Worm (Caenorhabditis elegans) whole organism, L2 larva: Measurements from ENCODE around the gene F44E7.7.

Experiments
- F13H6.1 ChIP-seq: sonication (generic microtip); optimal IDR thresholded peaks from 2 replicates; lab custom pipeline; 2016; ENCODE audit warnings: missing genetic modification characterization, missing compliant biosample characterization
- R02D3.7 ChIP-seq: fragments of 150-350 bp; optimal IDR thresholded peaks from 2 replicates; lab custom pipeline; 2014; ENCODE audit warnings: missing biosample characterization, missing genetic modification characterization
- Y55F3AM.14 ChIP-seq: fragments of 200-800 bp; sonication (Bioruptor generic); optimal IDR thresholded peaks from 2 replicates; lab custom pipeline; 2018; ENCODE audit warnings: mild to moderate bottlenecking, missing genetic modification characterization, missing compliant biosample characterization
- alr-1 ChIP-seq: fragments of 150-350 bp; optimal IDR thresholded peaks from 2 replicates; lab custom pipeline; 2014; ENCODE audit warnings: missing biosample characterization, missing genetic modification characterization
- blmp-1 ChIP-seq: sonication (generic microtip); optimal IDR thresholded peaks from 2 replicates; lab custom pipeline; 2017; ENCODE audit warnings: missing genetic modification characterization, mild to moderate bottlenecking, missing compliant biosample characterization, antibody characterized with exemption, moderate library complexity; ENCODE audit not compliant: insufficient read depth
- ceh-82 ChIP-seq: fragments of 150-350 bp; optimal IDR thresholded peaks from 2 replicates; lab custom pipeline; 2014; ENCODE audit warnings: missing biosample characterization, missing genetic modification characterization
- crh-2 ChIP-seq: sonication (generic microtip); optimal IDR thresholded peaks from 2 replicates; lab custom pipeline; 2017; ENCODE audit warnings: missing biosample characterization, missing genetic modification characterization
- dmd-4 ChIP-seq: sonication (generic microtip); optimal IDR thresholded peaks from 2 replicates; lab custom pipeline; 2017; ENCODE audit warnings: missing biosample characterization, missing genetic modification characterization
- egl-27 ChIP-seq: sonication (generic microtip); optimal IDR thresholded peaks from 3 replicates; lab custom pipeline; 2017; ENCODE audit warnings: missing biosample characterization, missing genetic modification reagents, missing genetic modification characterization
- elt-1 ChIP-seq: fragments of 150-350 bp; optimal IDR thresholded peaks from 2 replicates; lab custom pipeline; 2014; ENCODE audit warnings: missing biosample characterization, missing genetic modification characterization
- fos-1 ChIP-seq: fragments of 150-350 bp; optimal IDR thresholded peaks from 2 replicates; lab custom pipeline; 2014; ENCODE audit warnings: missing biosample characterization, missing genetic modification characterization
- lin-11 ChIP-seq: fragments of 150-350 bp; sonication (generic microtip); optimal IDR thresholded peaks from 2 replicates; lab custom pipeline; 2014; ENCODE audit warnings: missing biosample characterization, missing genetic modification characterization, inconsistent platforms, mixed read lengths
- lsy-2 ChIP-seq, 2 experiments: fragments of 150-350 bp in 1 of 2; sonication (generic microtip) in 1 of 2; optimal IDR thresholded peaks; 2 replicates each; lab custom pipeline; 2014 to 2017; ENCODE audit warnings: missing biosample characterization in 2 of 2, missing genetic modification characterization in 2 of 2
- mab-5 ChIP-seq: fragments of 150-350 bp; optimal IDR thresholded peaks from 2 replicates; lab custom pipeline; 2014; ENCODE audit warnings: missing biosample characterization, missing genetic modification characterization
- mbf-1 ChIP-seq: sonication (generic microtip); optimal IDR thresholded peaks from 2 replicates; lab custom pipeline; 2017; ENCODE audit warnings: missing biosample characterization, missing genetic modification characterization
- nhr-11 ChIP-seq: fragments of 150-350 bp; optimal IDR thresholded peaks from 2 replicates; lab custom pipeline; 2014; ENCODE audit warnings: missing biosample characterization, missing genetic modification characterization
- nhr-12 ChIP-seq: fragments of 150-350 bp; optimal IDR thresholded peaks from 2 replicates; lab custom pipeline; 2014; ENCODE audit warnings: missing biosample characterization, missing genetic modification characterization
- nhr-129 ChIP-seq: fragments of 150-350 bp; optimal IDR thresholded peaks from 2 replicates; lab custom pipeline; 2014; ENCODE audit warnings: missing biosample characterization, missing genetic modification characterization
- nhr-21 ChIP-seq: fragments of 150-350 bp; optimal IDR thresholded peaks from 2 replicates; lab custom pipeline; 2014; ENCODE audit warnings: missing biosample characterization, missing genetic modification characterization
- nhr-23 ChIP-seq: fragments of 150-350 bp; optimal IDR thresholded peaks from 2 replicates; lab custom pipeline; 2014; ENCODE audit warnings: missing biosample characterization, missing genetic modification reagents, missing genetic modification characterization
- nhr-237 ChIP-seq: fragments of 150-350 bp; optimal IDR thresholded peaks from 2 replicates; lab custom pipeline; 2014; ENCODE audit warnings: missing biosample characterization, missing genetic modification characterization
- nhr-25 ChIP-seq: fragments of 150-350 bp; sonication (generic microtip); optimal IDR thresholded peaks from 3 replicates; lab custom pipeline; 2014; ENCODE audit warnings: missing biosample characterization, missing genetic modification characterization
- nhr-6 ChIP-seq: fragments of 150-350 bp; optimal IDR thresholded peaks from 2 replicates; lab custom pipeline; 2014; ENCODE audit warnings: missing biosample characterization, missing genetic modification characterization
- sem-4 ChIP-seq: fragments of 150-350 bp; optimal IDR thresholded peaks from 2 replicates; lab custom pipeline; 2014; ENCODE audit warnings: missing biosample characterization, missing genetic modification reagents, missing genetic modification characterization
- skn-1 ChIP-seq: sonication (generic microtip); optimal IDR thresholded peaks from 2 replicates; lab custom pipeline; 2017; ENCODE audit warnings: missing biosample characterization, missing genetic modification characterization
- sma-9 ChIP-seq, 2 experiments: fragments of 150-350 bp in 1 of 2; sonication (generic microtip) in 1 of 2; optimal IDR thresholded peaks; 2 replicates each; lab custom pipeline; 2014 to 2016; ENCODE audit warnings: missing genetic modification characterization in 2 of 2, mild to moderate bottlenecking in 1 of 2, missing biosample characterization in 1 of 2, missing compliant biosample characterization in 1 of 2, missing genetic modification reagents in 1 of 2, moderate library complexity in 1 of 2
- unc-39 ChIP-seq: fragments of 150-350 bp; optimal IDR thresholded peaks from 2 replicates; lab custom pipeline; 2014; ENCODE audit warnings: missing biosample characterization, missing genetic modification characterization
- unc-55 ChIP-seq: fragments of 150-350 bp; sonication (generic microtip); optimal IDR thresholded peaks from 3 replicates; lab custom pipeline; 2014; ENCODE audit warnings: missing biosample characterization, missing genetic modification reagents, missing genetic modification characterization
- unc-62 ChIP-seq: fragments of 150-350 bp; optimal IDR thresholded peaks from 2 replicates; lab custom pipeline; 2014; ENCODE audit warnings: missing biosample characterization, missing genetic modification reagents, missing genetic modification characterization
- zag-1 ChIP-seq: fragments of 150-350 bp; optimal IDR thresholded peaks from 2 replicates; lab custom pipeline; 2014; ENCODE audit warnings: missing biosample characterization, missing genetic modification characterization
- ztf-11 ChIP-seq: sonication (generic microtip); optimal IDR thresholded peaks from 2 replicates; lab custom pipeline; 2017; ENCODE audit warnings: missing biosample characterization, missing genetic modification characterization

The F44E7.7 gene

DNA sequence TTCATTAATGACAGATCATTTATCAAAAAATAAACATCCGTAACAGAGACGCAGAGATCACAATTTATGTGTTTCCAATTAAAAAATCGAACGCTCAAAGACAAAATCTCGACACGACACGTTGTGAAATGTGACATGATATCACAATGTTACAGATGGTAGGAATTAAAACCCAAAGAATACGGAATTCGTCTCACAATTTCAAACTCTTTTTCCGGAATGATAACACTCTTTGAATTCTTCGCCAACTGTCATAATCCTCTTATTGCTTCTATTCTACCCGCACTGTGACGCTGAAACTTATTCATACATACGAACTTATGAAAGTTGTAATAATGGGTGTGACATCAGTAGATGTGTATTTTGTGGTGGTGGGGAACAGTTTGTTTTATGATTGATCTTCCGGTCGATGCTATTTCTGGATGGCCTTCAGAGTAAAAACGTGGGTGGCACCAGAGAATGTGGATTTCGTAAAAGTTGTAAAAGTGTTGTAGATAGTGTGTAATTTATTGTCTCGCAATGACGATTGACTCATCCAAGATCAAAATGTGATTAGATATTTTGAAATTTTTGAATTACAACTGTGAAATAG lies 31.3 kb upstream of the F44E7.7 start:
- TF ChIP-seq sma-9 (GFP tag; optimal IDR thresholded peaks at IDR 0.05; lab: Kevin White, UChicago) (peak; percentile 57), sma-9 (tag; optimal IDR thresholded peaks at IDR 0.05; lab: Kevin White, UChicago) (no peak), blmp-1 (tag; lab: Kevin White, UChicago) (no peak), lsy-2 (tag; optimal IDR thresholded peaks at IDR 0.05; lab: Kevin White, UChicago) (no peak), alr-1 (tag; lab: Kevin White, UChicago) (no peak), fos-1 (tag; lab: Kevin White, UChicago) (peak; percentile 63), elt-1 (no peak), crh-2 (tag; lab: Kevin White, UChicago) (peak; percentile 5)

DNA sequence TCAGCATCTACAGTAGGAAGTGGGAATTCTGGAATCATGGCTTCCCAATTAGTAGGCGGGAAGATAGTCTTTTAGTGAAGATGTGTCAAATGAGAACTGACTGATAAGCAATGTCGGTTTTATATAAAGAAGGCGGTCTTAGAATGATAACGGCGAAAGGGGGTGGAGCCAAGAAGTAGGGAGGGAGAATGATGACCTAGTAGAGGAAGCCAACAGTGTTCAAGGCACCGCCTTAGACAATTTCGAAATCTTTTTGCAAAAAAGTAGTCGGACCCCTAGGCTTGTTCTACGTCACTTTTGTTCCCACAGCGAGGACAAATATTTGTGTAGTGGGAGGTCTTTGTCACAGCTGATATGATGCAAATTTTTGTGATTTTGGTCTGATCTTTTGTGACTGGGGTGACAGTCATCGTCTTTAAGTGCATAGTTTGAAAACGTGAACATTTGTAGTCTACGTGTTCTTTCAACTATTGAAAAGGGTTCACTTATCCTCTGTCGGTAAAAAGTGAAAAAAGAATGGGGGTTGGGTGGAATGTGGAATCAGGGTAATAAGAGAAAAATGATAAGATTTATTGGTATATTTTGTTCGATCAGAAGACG lies 27.9 kb upstream of the F44E7.7 start, which contains the start of gene ZC250.4:
Gene ZC250.4, minus strand, starts transcription at position 78 of the 600 bp plus-strand sequence.
- TF ChIP-seq F13H6.1 (tag; lab: Kevin White, UChicago) (peak; percentile 41), nhr-129 (tag; lab: Kevin White, UChicago) (no peak), sma-9 (GFP tag; optimal IDR thresholded peaks at IDR 0.05; lab: Kevin White, UChicago) (peak; percentile 2), sma-9 (tag; optimal IDR thresholded peaks at IDR 0.05; lab: Kevin White, UChicago) (no peak), nhr-25 (peak; percentile 67)
- TF ChIP-seq, all 48 proteins: peak for 3

DNA sequence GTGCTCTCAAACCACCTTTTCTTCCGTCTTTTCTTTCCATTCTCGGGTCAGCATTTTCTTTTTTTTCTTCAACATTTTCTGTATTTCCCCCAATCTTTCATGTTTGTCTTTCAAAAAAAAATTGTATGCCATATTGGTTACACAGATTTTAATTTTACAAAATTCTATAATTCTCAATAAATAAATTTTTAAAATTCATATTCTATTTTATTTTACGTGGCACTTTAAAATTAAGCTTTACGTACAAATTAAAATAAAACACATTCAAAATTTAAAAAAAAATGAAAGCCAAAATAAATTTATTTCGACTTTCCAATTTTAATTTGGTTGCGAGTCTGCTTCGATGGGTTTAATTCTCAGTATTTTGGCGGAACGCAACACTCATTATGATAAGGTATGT lies 20.2 kb upstream of the F44E7.7 start, which contains the start of gene ZC250.5:
Gene ZC250.5, plus strand, starts transcription at position 301 of the 400 bp plus-strand sequence.
- no peak for TF ChIP-seq Y55F3AM.14
- TF ChIP-seq zag-1 = no peak
- TF ChIP-seq sem-4 (tag; lab: Kevin White, UChicago) = no peak
- TF ChIP-seq lin-11 = no peak

DNA sequence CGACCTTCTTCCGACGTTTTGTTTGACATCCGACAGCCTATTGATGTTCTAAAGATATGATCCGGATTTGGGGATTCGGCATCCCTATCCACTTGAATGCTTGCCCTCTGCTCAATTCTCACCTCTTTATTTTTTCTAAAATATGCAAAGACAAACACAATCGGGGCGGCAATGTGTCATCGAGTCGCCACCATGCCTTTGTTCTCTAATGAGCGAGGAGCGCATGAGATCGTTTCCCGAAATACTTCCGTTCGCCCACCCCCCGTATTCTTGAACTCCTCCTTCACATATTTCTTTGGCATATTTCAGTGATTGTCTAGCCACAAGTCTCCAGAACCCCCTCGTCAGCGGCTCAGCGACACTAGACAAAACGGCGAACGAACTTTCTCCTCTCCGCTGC lies 14.1 kb upstream of the F44E7.7 start, which contains the start of gene cyn-17:
Gene cyn-17, plus strand, starts transcription at position 301 of the 400 bp plus-strand sequence.
- TF ChIP-seq nhr-21 = no peak
- TF ChIP-seq ceh-82 (tag; lab: Kevin White, UChicago) = no peak
- TF ChIP-seq, all 48 proteins: peak for 0

DNA sequence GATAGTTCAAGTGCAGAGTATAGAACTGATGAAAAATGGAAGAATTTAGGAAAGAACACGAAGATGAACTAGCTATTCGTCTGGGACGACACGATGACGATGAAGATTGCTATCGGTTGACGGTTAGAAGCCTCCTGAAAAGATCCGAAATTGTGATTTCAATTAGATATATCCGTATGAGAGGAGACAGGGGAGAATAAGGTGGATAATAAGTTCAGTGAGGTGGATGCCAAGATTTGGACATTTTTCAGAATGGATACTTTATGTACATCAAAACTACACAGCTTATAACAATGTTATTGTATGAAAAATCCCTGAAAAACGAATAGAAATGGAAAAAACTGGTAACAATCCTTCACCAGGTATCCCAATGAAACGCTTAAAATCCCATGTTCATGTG lies 12.9 kb upstream of the F44E7.7 start, which contains the start of gene nstp-3:
Gene nstp-3, minus strand, starts transcription at position 101 of the 400 bp plus-strand sequence.
- TF ChIP-seq dmd-4 (tag; lab: Kevin White, UChicago) (no peak), nhr-237 (tag; lab: Kevin White, UChicago) (no peak), nhr-23 (tag; lab: Kevin White, UChicago) (no peak), nhr-6 (tag; lab: Kevin White, UChicago) (no peak), egl-27 (tag; lab: Kevin White, UChicago) (no peak), F13H6.1 (tag; lab: Kevin White, UChicago) (no peak), blmp-1 (tag; lab: Kevin White, UChicago) (no peak), alr-1 (tag; lab: Kevin White, UChicago) (no peak), nhr-21 (no peak), unc-55 (GFP tag; lab: Kevin White, UChicago) (no peak), unc-39 (tag; lab: Kevin White, UChicago) (no peak), nhr-12 (tag; lab: Kevin White, UChicago) (no peak), mbf-1 (no peak), skn-1 (tag; lab: Kevin White, UChicago) (no peak), R02D3.7 (tag; lab: Kevin White, UChicago) (no peak), ztf-11 (no peak)

DNA sequence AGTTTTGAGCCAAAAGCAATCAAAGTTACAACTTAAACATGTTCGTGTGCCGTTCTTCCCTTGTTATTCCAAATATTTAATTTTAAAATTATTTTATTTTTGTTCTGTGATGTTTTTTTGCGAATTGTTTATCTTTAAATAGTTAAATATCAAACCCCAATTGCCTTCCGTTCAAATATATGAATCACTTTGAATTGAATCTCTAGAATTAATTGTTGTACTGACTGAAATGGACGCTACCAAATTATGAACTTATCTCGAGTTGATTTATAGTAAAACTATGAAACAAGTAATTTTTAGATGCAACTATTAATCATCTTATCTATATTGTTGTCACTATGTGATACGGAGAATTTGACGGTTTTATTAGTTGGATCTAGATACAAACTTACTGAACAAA lies 6.8 kb upstream of the F44E7.7 start, which contains the start of gene ZC250.2:
Gene ZC250.2, plus strand, starts transcription at position 301 of the 400 bp plus-strand sequence.
- no peak for TF ChIP-seq unc-62
- TF ChIP-seq fos-1 (tag; lab: Kevin White, UChicago) = no peak
- no peak for TF ChIP-seq skn-1 (tag; lab: Kevin White, UChicago)
- no peak for TF ChIP-seq F13H6.1 (tag; lab: Kevin White, UChicago)
- no peak for TF ChIP-seq crh-2 (tag; lab: Kevin White, UChicago)
- no peak for TF ChIP-seq unc-39 (tag; lab: Kevin White, UChicago)
- no peak for TF ChIP-seq nhr-129 (tag; lab: Kevin White, UChicago)
- TF ChIP-seq R02D3.7 (tag; lab: Kevin White, UChicago) = no peak
- TF ChIP-seq lin-11 = no peak
- TF ChIP-seq mab-5 (tag; lab: Kevin White, UChicago) = no peak
- TF ChIP-seq nhr-11 (tag; lab: Kevin White, UChicago) = no peak
